Fruit fly (Drosophila melanogaster): ENCODE data around the gene Mettl3.
A peak's percentile ranks its signal among the peaks of the same experiment; 100 is the strongest.

The Mettl3 gene

dm6 chr3R:24053506-24054102 is 21.6 kb downstream of the Mettl3 start:
- TF ChIP-seq lola (GFP tag; optimal IDR thresholded peaks at IDR 0.05) (no peak), br (GFP tag; optimal IDR thresholded peaks at IDR 0.05) (peak; percentile 84), psq (GFP tag; optimal IDR thresholded peaks at IDR 0.05) (no peak), Rel (GFP tag; optimal IDR thresholded peaks at IDR 0.05) (no peak), Rel (tag; optimal IDR thresholded peaks at IDR 0.05) (peak; percentile 95), Hr83 (GFP tag; optimal IDR thresholded peaks at IDR 0.05; ENCODE audit: poor library complexity, severe bottlenecking) (no peak), CrebA (GFP tag; optimal IDR thresholded peaks at IDR 0.05; ENCODE audit: borderline replicate concordance) (no peak), h (GFP tag; optimal IDR thresholded peaks at IDR 0.05) (peak; percentile 95)

DNA sequence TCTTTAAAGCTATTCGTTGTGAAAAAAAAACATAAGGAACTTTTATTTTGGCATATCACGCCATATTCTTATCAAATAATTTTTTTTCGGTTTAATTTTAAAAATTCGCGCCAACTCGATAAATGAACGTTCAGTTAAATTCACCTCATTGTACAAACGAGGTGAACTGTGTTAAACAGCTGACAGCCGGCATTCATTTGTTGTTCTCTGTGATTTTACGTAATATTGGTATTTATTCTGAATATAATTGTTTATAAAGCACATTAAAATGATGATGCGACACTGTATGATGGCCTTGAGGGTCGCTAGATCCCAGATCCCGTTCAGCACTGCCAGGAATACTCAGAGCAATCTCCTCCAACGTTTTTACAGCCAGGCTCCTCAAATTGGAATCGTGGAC is 22.3 kb downstream of the Mettl3 start, which contains the start of gene CG6000:
CG6000 (plus strand) TSS at position 165 of the 400 bp plus-strand sequence.
- TF ChIP-seq tai (GFP tag; optimal IDR thresholded peaks at IDR 0.05) (no peak), Myc (optimal IDR thresholded peaks at IDR 0.05) (peak; percentile 34)

- TF ChIP-seq Rel (GFP tag; optimal IDR thresholded peaks at IDR 0.05) (no peak), Rel (tag; optimal IDR thresholded peaks at IDR 0.05) (peak; percentile 60), sv (GFP tag; optimal IDR thresholded peaks at IDR 0.05) (no peak), CrebA (GFP tag; optimal IDR thresholded peaks at IDR 0.05; ENCODE audit: borderline replicate concordance) (no peak), Sp1 (GFP tag; optimal IDR thresholded peaks at IDR 0.05) (peak; percentile 24), fru (GFP tag; optimal IDR thresholded peaks at IDR 0.05) (no peak), Myc (optimal IDR thresholded peaks at IDR 0.05) (peak; percentile 17), CG32264 (GFP tag; optimal IDR thresholded peaks at IDR 0.05) (no peak), lola (GFP tag; optimal IDR thresholded peaks at IDR 0.05) (no peak), woc (GFP tag; optimal IDR thresholded peaks at IDR 0.05) (no peak), jim (GFP tag; optimal IDR thresholded peaks at IDR 0.05) (no peak), Mio (GFP tag; optimal IDR thresholded peaks at IDR 0.05) (no peak)
Observed at dm6 chr3R:24057188-24057587, 25.2 kb downstream of the Mettl3 start, which contains the start of gene Hsp68. Gene Hsp68 (minus strand): TSS chr3R:24057310.

- TF ChIP-seq psq (GFP tag; optimal IDR thresholded peaks at IDR 0.05) = no peak
- TF ChIP-seq brk (GFP tag; optimal IDR thresholded peaks at IDR 0.05) = no peak
- no peak for TF ChIP-seq GATAd (GFP tag; optimal IDR thresholded peaks at IDR 0.05)
- peak; percentile 14 for TF ChIP-seq ey (GFP tag; optimal IDR thresholded peaks at IDR 0.05)
- TF ChIP-seq Hnf4 (GFP tag; optimal IDR thresholded peaks at IDR 0.05) = no peak
- no peak for TF ChIP-seq dl (GFP tag; optimal IDR thresholded peaks at IDR 0.05; ENCODE audit: insufficient read depth in 1 of 2, partially characterized antibody in 2 of 2)
- TF ChIP-seq foxo (GFP tag; optimal IDR thresholded peaks at IDR 0.05) = no peak
- no peak for TF ChIP-seq usp (GFP tag; optimal IDR thresholded peaks at IDR 0.05)
- TF ChIP-seq woc (GFP tag; optimal IDR thresholded peaks at IDR 0.05) = peak; percentile 36
- no peak for TF ChIP-seq CG32264 (GFP tag; optimal IDR thresholded peaks at IDR 0.05)
- TF ChIP-seq sage (GFP tag; optimal IDR thresholded peaks at IDR 0.05) = no peak
- no peak for TF ChIP-seq h (GFP tag; optimal IDR thresholded peaks at IDR 0.05)
- TF ChIP-seq N (GFP tag; optimal IDR thresholded peaks at IDR 0.05) = no peak
- no peak for TF ChIP-seq br (GFP tag; optimal IDR thresholded peaks at IDR 0.05)
- peak; percentile 63 for TF ChIP-seq Jra (GFP tag; optimal IDR thresholded peaks at IDR 0.05)
- TF ChIP-seq Abd-B (GFP tag; optimal IDR thresholded peaks at IDR 0.05) = no peak
- no peak for TF ChIP-seq pan (optimal IDR thresholded peaks at IDR 0.05)
- no peak for TF ChIP-seq rgr (GFP tag; optimal IDR thresholded peaks at IDR 0.05)
- TF ChIP-seq Sp1 (GFP tag; optimal IDR thresholded peaks at IDR 0.05) = no peak
- no peak for TF ChIP-seq Mio (GFP tag; optimal IDR thresholded peaks at IDR 0.05)
- peak; percentile 35 for TF ChIP-seq OdsH (GFP tag; optimal IDR thresholded peaks at IDR 0.05)
- peak; percentile 47 for TF ChIP-seq HLH106 (tag; optimal IDR thresholded peaks at IDR 0.05)
- TF ChIP-seq dmrt93B (GFP tag; optimal IDR thresholded peaks at IDR 0.05) = no peak
- TF ChIP-seq tai (GFP tag; optimal IDR thresholded peaks at IDR 0.05) = no peak
- no peak for TF ChIP-seq Myc (optimal IDR thresholded peaks at IDR 0.05)
- TF ChIP-seq Vsx2 (GFP tag; optimal IDR thresholded peaks at IDR 0.05; ENCODE audit: partially characterized antibody) = no peak
- peak; percentile 62 for TF ChIP-seq jim (GFP tag; optimal IDR thresholded peaks at IDR 0.05)
- TF ChIP-seq fru (GFP tag; optimal IDR thresholded peaks at IDR 0.05) = no peak
- TF ChIP-seq CrebA (GFP tag; optimal IDR thresholded peaks at IDR 0.05; ENCODE audit: borderline replicate concordance) = no peak
- no peak for TF ChIP-seq Dfd (GFP tag; optimal IDR thresholded peaks at IDR 0.05)
- no peak for TF ChIP-seq dsf (GFP tag; optimal IDR thresholded peaks at IDR 0.05; ENCODE audit: borderline replicate concordance)
- no peak for TF ChIP-seq lola (GFP tag; optimal IDR thresholded peaks at IDR 0.05)
- peak; percentile 96 for TF ChIP-seq Hr83 (GFP tag; optimal IDR thresholded peaks at IDR 0.05; ENCODE audit: poor library complexity, severe bottlenecking)
- peak; percentile 0 for TF ChIP-seq sv (GFP tag; optimal IDR thresholded peaks at IDR 0.05)
- TF ChIP-seq Dif (GFP tag; optimal IDR thresholded peaks at IDR 0.05; ENCODE audit: partially characterized antibody) = no peak
- TF ChIP-seq Hr78 (GFP tag; optimal IDR thresholded peaks at IDR 0.05) = no peak
- no peak for TF ChIP-seq Rel (GFP tag; optimal IDR thresholded peaks at IDR 0.05)
- TF ChIP-seq Rel (tag; optimal IDR thresholded peaks at IDR 0.05) = no peak
- TF ChIP-seq CG9705 (GFP tag; optimal IDR thresholded peaks at IDR 0.05) = peak; percentile 49
Observed at dm6 chr3R:24058041-24058440, 26.1 kb downstream of the Mettl3 start, which contains the start of gene SMC1. Gene SMC1 (plus strand): TSS chr3R:24058287.
